Worm (Caenorhabditis elegans) whole organism, L1 larva: ENCODE data around the gene K01A11.3.
A peak's percentile ranks its signal among the peaks of the same experiment; 100 is the strongest.

ENCODE experiments used
- C16A3.4 ChIP-seq: fragments of 150-350 bp; optimal IDR thresholded peaks from 2 replicates; lab custom pipeline; 2014; ENCODE audit warnings: missing biosample characterization, missing genetic modification characterization
- F16B12.6 ChIP-seq: fragments of 150-350 bp; optimal IDR thresholded peaks from 2 replicates; lab custom pipeline; 2014; ENCODE audit warnings: missing biosample characterization, missing genetic modification characterization
- aha-1 ChIP-seq: fragments of 150-350 bp; optimal IDR thresholded peaks from 2 replicates; lab custom pipeline; 2014; ENCODE audit warnings: missing biosample characterization, missing genetic modification characterization
- aly-2 ChIP-seq: fragments of 150-350 bp; optimal IDR thresholded peaks from 2 replicates; lab custom pipeline; 2014; ENCODE audit warnings: missing biosample characterization, missing genetic modification characterization
- blmp-1 ChIP-seq: fragments of 150-350 bp; optimal IDR thresholded peaks from 2 replicates; lab custom pipeline; 2014; ENCODE audit warnings: missing biosample characterization, missing genetic modification characterization
- ceh-82 ChIP-seq, 3 experiments: fragments of 150-350 bp in 1 of 3; sonication (generic microtip) in 2 of 3; optimal IDR thresholded peaks; 2 replicates each; lab custom pipeline; 2014 to 2017; ENCODE audit warnings: missing biosample characterization in 3 of 3, missing genetic modification characterization in 3 of 3
- dpl-1 ChIP-seq, 3 experiments: fragments of 150-350 bp in 2 of 3; sonication (generic microtip) in 1 of 3; optimal IDR thresholded peaks; 2 replicates each; lab custom pipeline; 2014 to 2017; ENCODE audit warnings: missing biosample characterization in 3 of 3, missing genetic modification characterization in 3 of 3, missing genetic modification reagents in 3 of 3
- efl-1 ChIP-seq, 4 experiments: fragments of 150-350 bp; optimal IDR thresholded peaks in 3 of 4; peaks in 1 of 4; 1 replicate in 1 of 4; 2 replicates in 3 of 4; lab custom pipeline; 2014; ENCODE audit warnings: missing biosample characterization in 2 of 4, missing genetic modification characterization in 2 of 4, missing genetic modification reagents in 2 of 4
- efl-3 ChIP-seq: fragments of 200-800 bp; sonication (Bioruptor generic); optimal IDR thresholded peaks from 2 replicates; lab custom pipeline; 2018; ENCODE audit warnings: mild to moderate bottlenecking, missing genetic modification characterization, missing compliant biosample characterization
- fkh-8 ChIP-seq: sonication (generic microtip); optimal IDR thresholded peaks from 2 replicates; lab custom pipeline; 2016; ENCODE audit warnings: mild to moderate bottlenecking, missing genetic modification characterization, missing compliant biosample characterization
- grh-1 ChIP-seq: fragments of 200-800 bp; sonication (Bioruptor generic); IDR thresholded peaks from 2 replicates; pipeline ENCODE4 v1.3.6; 2022; ENCODE audit warnings: missing genetic modification reagents, missing genetic modification characterization, missing compliant biosample characterization
- hpl-2 ChIP-seq: fragments of 150-350 bp; optimal IDR thresholded peaks from 2 replicates; lab custom pipeline; 2014; ENCODE audit warnings: missing biosample characterization, missing genetic modification reagents, missing genetic modification characterization
- isw-1 ChIP-seq: fragments of 200-800 bp; sonication (Bioruptor generic); IDR thresholded peaks from 2 replicates; pipeline ENCODE4 v1.3.6; 2022; ENCODE audit warnings: missing genetic modification characterization, missing compliant biosample characterization
- jun-1 ChIP-seq: fragments of 150-350 bp; optimal IDR thresholded peaks from 2 replicates; lab custom pipeline; 2014; ENCODE audit warnings: missing biosample characterization, missing genetic modification reagents, missing genetic modification characterization
- lin-13 ChIP-seq: fragments of 150-350 bp; optimal IDR thresholded peaks from 2 replicates; lab custom pipeline; 2014; ENCODE audit warnings: missing biosample characterization, missing genetic modification reagents, missing genetic modification characterization
- lin-14 ChIP-seq: fragments of 200-800 bp; sonication (Bioruptor generic); optimal IDR thresholded peaks from 2 replicates; lab custom pipeline; 2018; ENCODE audit warnings: mild to moderate bottlenecking, missing genetic modification characterization, moderate library complexity, missing compliant biosample characterization
- lin-15B ChIP-seq: fragments of 150-350 bp; sonication (generic microtip); optimal IDR thresholded peaks from 3 replicates; lab custom pipeline; 2014; ENCODE audit warnings: missing biosample characterization, missing genetic modification characterization
- lin-35 ChIP-seq, 2 experiments: fragments of 150-350 bp; optimal IDR thresholded peaks; 2 replicates each; lab custom pipeline; 2014; ENCODE audit warnings: missing biosample characterization in 2 of 2, missing genetic modification characterization in 2 of 2, missing genetic modification reagents in 2 of 2
- lin-39 ChIP-seq: fragments of 150-350 bp; optimal IDR thresholded peaks from 2 replicates; lab custom pipeline; 2014; ENCODE audit warnings: missing biosample characterization, missing genetic modification reagents, missing genetic modification characterization
- lsy-2 ChIP-seq, 2 experiments: fragments of 150-350 bp; optimal IDR thresholded peaks; 2 replicates each; lab custom pipeline; 2014; ENCODE audit warnings: missing biosample characterization in 2 of 2, missing genetic modification characterization in 2 of 2
- mdl-1 ChIP-seq, 2 experiments: fragments of 150-350 bp; optimal IDR thresholded peaks; 2 replicates each; lab custom pipeline; 2014 to 2017; ENCODE audit warnings: missing biosample characterization in 2 of 2, missing genetic modification characterization in 2 of 2, inconsistent platforms in 1 of 2
- mep-1 ChIP-seq: fragments of 150-350 bp; optimal IDR thresholded peaks from 2 replicates; lab custom pipeline; 2014; ENCODE audit warnings: missing biosample characterization, missing genetic modification characterization
- nhr-19 ChIP-seq: fragments of 200-800 bp; sonication (Bioruptor generic); conservative IDR thresholded peaks from 2 replicates; pipeline ENCODE4 v1.3.6; 2022; ENCODE audit warnings: missing genetic modification characterization, missing compliant biosample characterization
- nhr-28 ChIP-seq: fragments of 150-350 bp; optimal IDR thresholded peaks from 2 replicates; lab custom pipeline; 2014; ENCODE audit warnings: missing biosample characterization, missing genetic modification characterization
- nhr-47 ChIP-seq: sonication (generic microtip); optimal IDR thresholded peaks from 2 replicates; lab custom pipeline; 2016; ENCODE audit warnings: mild to moderate bottlenecking, missing genetic modification characterization, moderate library complexity, missing compliant biosample characterization
- nhr-71 ChIP-seq: sonication (generic microtip); optimal IDR thresholded peaks from 2 replicates; lab custom pipeline; 2016; ENCODE audit warnings: mild to moderate bottlenecking, missing genetic modification characterization, moderate library complexity, missing compliant biosample characterization
- nhr-77 ChIP-seq: fragments of 150-350 bp; optimal IDR thresholded peaks from 2 replicates; lab custom pipeline; 2014; ENCODE audit warnings: missing biosample characterization, missing genetic modification characterization
- nhr-85 ChIP-seq: sonication (generic microtip); peaks from one replicate; lab custom pipeline; 2016; ENCODE audit warnings: missing genetic modification characterization, inconsistent platforms, missing compliant biosample characterization
- nhr-90 ChIP-seq: sonication (generic microtip); optimal IDR thresholded peaks from 2 replicates; lab custom pipeline; 2016; ENCODE audit warnings: mild to moderate bottlenecking, missing genetic modification characterization, missing compliant biosample characterization; ENCODE audit not compliant: poor library complexity
- skn-1 ChIP-seq: fragments of 150-350 bp; optimal IDR thresholded peaks from 2 replicates; lab custom pipeline; 2014; ENCODE audit warnings: missing biosample characterization, missing genetic modification characterization
- snu-23 ChIP-seq: sonication (generic microtip); optimal IDR thresholded peaks from 2 replicates; lab custom pipeline; 2016; ENCODE audit warnings: missing genetic modification characterization, missing compliant biosample characterization
- swsn-7 ChIP-seq: sonication (generic microtip); optimal IDR thresholded peaks from 2 replicates; lab custom pipeline; 2016; ENCODE audit warnings: missing genetic modification characterization, missing compliant biosample characterization
- tbx-2 ChIP-seq: sonication (generic microtip); optimal IDR thresholded peaks from 2 replicates; lab custom pipeline; 2016; ENCODE audit warnings: missing genetic modification characterization, missing compliant biosample characterization
- xbp-1 ChIP-seq: sonication (generic microtip); optimal IDR thresholded peaks from 2 replicates; lab custom pipeline; 2016; ENCODE audit warnings: missing genetic modification characterization, missing compliant biosample characterization
- zip-4 ChIP-seq: fragments of 200-800 bp; sonication (Bioruptor generic); optimal IDR thresholded peaks from 2 replicates; lab custom pipeline; 2018; ENCODE audit warnings: mild to moderate bottlenecking, missing genetic modification characterization, moderate library complexity, missing compliant biosample characterization
- ztf-11 ChIP-seq, 2 experiments: sonication (generic microtip); optimal IDR thresholded peaks; 2 replicates each; lab custom pipeline; 2016 to 2017; ENCODE audit warnings: missing genetic modification characterization in 2 of 2, missing biosample characterization in 1 of 2, missing compliant biosample characterization in 1 of 2

Gene K01A11.3

ce11 chrIII:3405535-3405934, 46.9 kb downstream of the K01A11.3 start, which contains the start of gene golg-4:
Gene golg-4 (plus strand): TSS chrIII:3405568.
- TF ChIP-seq efl-1 (optimal IDR thresholded peaks at IDR 0.05; lab: Kevin White, UChicago) (no peak), efl-1 (GFP tag; optimal IDR thresholded peaks at IDR 0.05 in 1 of 2; lab: Kevin White, UChicago) (peak in 1 of 2 experiments; percentile 33), snu-23 (GFP tag; lab: Kevin White, UChicago) (no peak)
- TF ChIP-seq, all 84 proteins: peak for 1

- peak; percentile 36 for TF ChIP-seq nhr-47 (tag; lab: Kevin White, UChicago)
- peak; percentile 27 for TF ChIP-seq nhr-71 (tag; lab: Kevin White, UChicago)
- TF ChIP-seq lin-15B: peak; percentile 43
- peak in 1 of 3 experiments; percentile 62 for TF ChIP-seq ceh-82 (tag; optimal IDR thresholded peaks at IDR 0.05; lab: Kevin White, UChicago)
- TF ChIP-seq jun-1 (tag; lab: Kevin White, UChicago): peak; percentile 46
- TF ChIP-seq hpl-2 (GFP tag; lab: Kevin White, UChicago): no peak
- peak; percentile 27 for TF ChIP-seq F16B12.6 (tag; lab: Kevin White, UChicago)
- peak in 1 of 2 experiments; percentile 12 for TF ChIP-seq mdl-1 (tag; optimal IDR thresholded peaks at IDR 0.05; lab: Kevin White, UChicago)
- peak; percentile 57 for TF ChIP-seq skn-1 (tag; lab: Kevin White, UChicago)
- peak; percentile 55 to 76 for TF ChIP-seq lsy-2 (tag; optimal IDR thresholded peaks at IDR 0.05; lab: Kevin White, UChicago)
- peak; percentile 71 to 74 for TF ChIP-seq efl-1 (optimal IDR thresholded peaks at IDR 0.05; lab: Kevin White, UChicago)
- TF ChIP-seq efl-1 (GFP tag; optimal IDR thresholded peaks at IDR 0.05 in 1 of 2; lab: Kevin White, UChicago): peak; percentile 75 to 96
- peak; percentile 15 for TF ChIP-seq swsn-7 (tag; lab: Kevin White, UChicago)
- peak; percentile 2 for TF ChIP-seq tbx-2 (tag; lab: Kevin White, UChicago)
- peak; percentile 31 for TF ChIP-seq xbp-1 (tag; lab: Kevin White, UChicago)
- no peak for TF ChIP-seq zip-4 (GFP tag; lab: Kevin White, UChicago)
- peak; percentile 56 for TF ChIP-seq isw-1 (GFP tag; lab: Robert Waterston, UW)
- TF ChIP-seq nhr-85 (tag; lab: Kevin White, UChicago): peak; percentile 70
- TF ChIP-seq lin-14 (GFP tag; lab: Kevin White, UChicago): no peak
- TF ChIP-seq grh-1 (GFP tag; lab: Robert Waterston, UW): 0 out of 2 replicates have a peak, but pooled peaks have one; percentile 36
- TF ChIP-seq nhr-19 (GFP tag; lab: Robert Waterston, UW): peak; percentile 34
- peak; percentile 29 for TF ChIP-seq nhr-77 (tag; lab: Kevin White, UChicago)
- peak; percentile 65 to 85 for TF ChIP-seq lin-35 (GFP tag; optimal IDR thresholded peaks at IDR 0.05; lab: Kevin White, UChicago)
- no peak for TF ChIP-seq ztf-11 (tag; optimal IDR thresholded peaks at IDR 0.05; lab: Kevin White, UChicago)
- no peak for TF ChIP-seq nhr-90 (tag; lab: Kevin White, UChicago)
- TF ChIP-seq efl-3 (GFP tag; lab: Kevin White, UChicago): no peak
- no peak for TF ChIP-seq C16A3.4 (tag; lab: Kevin White, UChicago)
- peak; percentile 31 for TF ChIP-seq lin-13 (GFP tag; lab: Kevin White, UChicago)
- TF ChIP-seq aly-2 (tag; lab: Kevin White, UChicago): no peak
- TF ChIP-seq dpl-1 (GFP tag; optimal IDR thresholded peaks at IDR 0.05; lab: Kevin White, UChicago): peak; percentile 69 to 81 (median 72)
- peak; percentile 6 for TF ChIP-seq lin-39 (tag; lab: Kevin White, UChicago)
- TF ChIP-seq fkh-8 (tag; lab: Kevin White, UChicago): peak; percentile 25
- TF ChIP-seq snu-23 (GFP tag; lab: Kevin White, UChicago): peak; percentile 59
- TF ChIP-seq mep-1 (tag; lab: Kevin White, UChicago): peak; percentile 39
- TF ChIP-seq blmp-1 (tag; lab: Kevin White, UChicago): peak; percentile 40
- TF ChIP-seq nhr-28 (tag; lab: Kevin White, UChicago): no peak
These were observed 48.0 kb downstream of the K01A11.3 start, which contains the start of the genes npp-9 and F59A2.5 for ce11 chrIII:3404354-3404913. Gene npp-9 (minus strand): TSS chrIII:3404479. Gene F59A2.5 (plus strand): TSS chrIII:3404863.

ce11 chrIII:3400444-3400843, 52.0 kb downstream of the K01A11.3 start:
- TF ChIP-seq lin-39 (tag; lab: Kevin White, UChicago) (no peak), aha-1 (tag; lab: Kevin White, UChicago) (no peak)
